Worm (Caenorhabditis elegans) whole organism, early embryonic: ENCODE results near the gene atf-7.

Source experiments
- B0310.2 ChIP-seq: sonication (generic microtip); optimal IDR thresholded peaks from 2 replicates; lab custom pipeline; 2016; ENCODE audit warnings: mild to moderate bottlenecking, missing genetic modification characterization, missing compliant biosample characterization
- aly-1 ChIP-seq: sonication (generic microtip); optimal IDR thresholded peaks from 2 replicates; lab custom pipeline; 2016; ENCODE audit warnings: missing genetic modification characterization, missing compliant biosample characterization
- ama-1 ChIP-seq: fragments of 150-350 bp; optimal IDR thresholded peaks from 2 replicates; lab custom pipeline; 2014
- ets-7 ChIP-seq: sonication (generic microtip); optimal IDR thresholded peaks from 2 replicates; lab custom pipeline; 2016; ENCODE audit warnings: missing genotype, missing genetic modification characterization, missing compliant biosample characterization
- flt-1 ChIP-seq: fragments of 200-800 bp; sonication (Bioruptor generic); IDR thresholded peaks from 2 replicates; pipeline ENCODE4 v1.3.6; 2022; ENCODE audit warnings: missing genetic modification characterization, missing compliant biosample characterization
- hmbx-1 ChIP-seq: sonication (generic microtip); optimal IDR thresholded peaks from 2 replicates; lab custom pipeline; 2016; ENCODE audit warnings: mild to moderate bottlenecking, missing genetic modification characterization, missing compliant biosample characterization
- hnd-1 ChIP-seq: sonication (generic microtip); optimal IDR thresholded peaks from 2 replicates; lab custom pipeline; 2016; ENCODE audit warnings: missing genetic modification characterization, missing compliant biosample characterization
- pes-1 ChIP-seq: fragments of 200-800 bp; sonication (Bioruptor generic); IDR thresholded peaks from 2 replicates; pipeline ENCODE4 v1.3.6; 2022; ENCODE audit warnings: missing genetic modification reagents, missing genetic modification characterization, missing compliant biosample characterization
- scrt-1 ChIP-seq: fragments of 200-800 bp; sonication (Bioruptor generic); IDR thresholded peaks from 2 replicates; pipeline ENCODE4 v1.3.6; 2022; ENCODE audit warnings: missing genetic modification characterization, missing compliant biosample characterization
- tbx-37 ChIP-seq: fragments of 200-800 bp; sonication (Bioruptor generic); conservative IDR thresholded peaks from 2 replicates; pipeline ENCODE4 v1.3.6; 2022; ENCODE audit warnings: missing genetic modification reagents, missing genetic modification characterization, missing compliant biosample characterization
- tra-4 ChIP-seq: sonication (generic microtip); optimal IDR thresholded peaks from 2 replicates; lab custom pipeline; 2017; ENCODE audit warnings: missing genetic modification characterization, missing compliant biosample characterization

DNA sequence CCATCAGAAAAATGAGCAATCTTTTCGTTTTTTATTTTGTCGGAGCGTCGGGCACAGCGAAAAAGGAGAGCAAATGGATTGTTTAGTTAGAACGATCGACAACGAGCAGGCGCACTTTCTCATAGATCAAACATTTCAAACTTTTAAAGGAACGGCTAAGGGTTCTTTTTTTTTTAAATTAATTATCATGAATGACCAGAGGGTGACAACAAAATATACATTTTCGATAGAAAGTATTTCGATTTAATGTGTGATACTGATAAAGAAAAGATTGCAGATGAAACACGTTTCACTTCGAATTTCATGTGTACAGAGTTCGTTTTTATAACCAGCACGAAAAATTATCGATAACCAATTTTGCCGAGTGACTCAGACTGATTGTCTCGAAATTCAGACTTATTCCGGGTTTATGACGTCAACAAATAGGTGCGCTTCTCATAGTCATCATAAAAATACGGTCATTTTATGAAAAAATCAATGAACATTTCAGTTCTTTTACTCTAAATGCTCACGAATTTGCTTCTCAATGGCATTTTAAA lies 7.8 kb upstream of the atf-7 start:
- TF ChIP-seq hnd-1 (tag; lab: Kevin White, UChicago), result no peak
- no peak for TF ChIP-seq hmbx-1
- TF ChIP-seq ets-7, result no peak
- TF ChIP-seq ama-1 (lab: Kevin White, UChicago), result no peak
- TF ChIP-seq pes-1 (GFP tag; lab: Robert Waterston, UW), result no peak
- TF ChIP-seq aly-1 (tag; lab: Kevin White, UChicago), result no peak
- TF ChIP-seq scrt-1 (GFP tag; lab: Robert Waterston, UW), result no peak
- no peak for TF ChIP-seq tra-4 (tag; lab: Kevin White, UChicago)
- no peak for TF ChIP-seq flt-1 (GFP tag; lab: Robert Waterston, UW)
- no peak for TF ChIP-seq tbx-37
- TF ChIP-seq B0310.2 (tag; lab: Kevin White, UChicago), result no peak
